Worm (Caenorhabditis elegans): ENCODE results near the gene K09F6.13.

- TF ChIP-seq egrh-3 (GFP tag; IDR thresholded peaks at IDR 0.05): no peak
- TF ChIP-seq B0019.2 (GFP tag; conservative IDR thresholded peaks at IDR 0.05): no peak
- no peak for TF ChIP-seq xnd-1 (tag; optimal IDR thresholded peaks at IDR 0.05)
- no peak for TF ChIP-seq unc-130 (GFP tag; optimal IDR thresholded peaks at IDR 0.05)
- TF ChIP-seq snpc-3.4 (tag; optimal IDR thresholded peaks at IDR 0.05): no peak
- no peak for TF ChIP-seq ceh-79 (tag; optimal IDR thresholded peaks at IDR 0.05)
- TF ChIP-seq nhr-179 (tag; optimal IDR thresholded peaks at IDR 0.05): no peak
- no peak for TF ChIP-seq ama-1 (optimal IDR thresholded peaks at IDR 0.05)
- TF ChIP-seq ama-1 (GFP tag; optimal IDR thresholded peaks at IDR 0.05): no peak
- TF ChIP-seq ekl-4 (GFP tag; IDR thresholded peaks at IDR 0.05): no peak
- no peak for TF ChIP-seq ceh-58 (GFP tag; IDR thresholded peaks at IDR 0.05)
- TF ChIP-seq let-607 (tag; optimal IDR thresholded peaks at IDR 0.05): no peak
- no peak for TF ChIP-seq efl-1 (GFP tag; optimal IDR thresholded peaks at IDR 0.05)
- no peak for TF ChIP-seq rpc-1 (optimal IDR thresholded peaks at IDR 0.05)
- no peak for TF ChIP-seq rpc-1 (tag; optimal IDR thresholded peaks at IDR 0.05)
Measured at ce11 chrII:2300861-2301260, 11.9 kb downstream of the K09F6.13 start, which contains the start of gene B0281.5.

All from whole organism, young adult.